Worm (Caenorhabditis elegans): Measurements from ENCODE around the gene ima-1.
A peak's percentile ranks its signal among the peaks of the same experiment; 100 is the strongest.

ce11 chrV:11239187-11239725, at the start of gene ima-1, which contains the start of gene dvc-1:
- TF ChIP-seq lin-13 (GFP tag; optimal IDR thresholded peaks at IDR 0.05) (peak; percentile 44), blmp-1 (tag; optimal IDR thresholded peaks at IDR 0.05) (peak; percentile 44), nhr-11 (tag; optimal IDR thresholded peaks at IDR 0.05) (no peak), pag-3 (tag; optimal IDR thresholded peaks at IDR 0.05; ENCODE audit: borderline replicate concordance, insufficient read depth) (no peak), ztf-11 (tag; optimal IDR thresholded peaks at IDR 0.05) (peak in 1 of 2 experiments; percentile 13), irx-1 (tag; optimal IDR thresholded peaks at IDR 0.05) (no peak), nhr-28 (tag; optimal IDR thresholded peaks at IDR 0.05) (no peak), egl-27 (tag; optimal IDR thresholded peaks at IDR 0.05) (no peak), aly-2 (tag; optimal IDR thresholded peaks at IDR 0.05) (no peak), aha-1 (tag; optimal IDR thresholded peaks at IDR 0.05) (no peak), ztf-4 (tag; optimal IDR thresholded peaks at IDR 0.05) (no peak)

All from whole organism, L1 larva.